Worm (Caenorhabditis elegans) whole organism, early embryonic: ENCODE measurements around the gene gnrr-5.

ENCODE experiments used
- aly-1 ChIP-seq: sonication (generic microtip); optimal IDR thresholded peaks from 2 replicates; lab custom pipeline; 2016; ENCODE audit warnings: missing genetic modification characterization, missing compliant biosample characterization
- ama-1 ChIP-seq: fragments of 150-350 bp; optimal IDR thresholded peaks from 2 replicates; lab custom pipeline; 2014
- ets-7 ChIP-seq: sonication (generic microtip); optimal IDR thresholded peaks from 2 replicates; lab custom pipeline; 2016; ENCODE audit warnings: missing genotype, missing genetic modification characterization, missing compliant biosample characterization
- flt-1 ChIP-seq: fragments of 200-800 bp; sonication (Bioruptor generic); IDR thresholded peaks from 2 replicates; pipeline ENCODE4 v1.3.6; 2022; ENCODE audit warnings: missing genetic modification characterization, missing compliant biosample characterization
- hmg-4 ChIP-seq: fragments of 200-800 bp; sonication (Bioruptor generic); optimal IDR thresholded peaks from 2 replicates; lab custom pipeline; 2018; ENCODE audit warnings: mild to moderate bottlenecking, missing genetic modification characterization, missing compliant biosample characterization
- pes-1 ChIP-seq: fragments of 200-800 bp; sonication (Bioruptor generic); IDR thresholded peaks from 2 replicates; pipeline ENCODE4 v1.3.6; 2022; ENCODE audit warnings: missing genetic modification reagents, missing genetic modification characterization, missing compliant biosample characterization
- scrt-1 ChIP-seq: fragments of 200-800 bp; sonication (Bioruptor generic); IDR thresholded peaks from 2 replicates; pipeline ENCODE4 v1.3.6; 2022; ENCODE audit warnings: missing genetic modification characterization, missing compliant biosample characterization
- sea-1 ChIP-seq: fragments of 200-800 bp; sonication (Bioruptor generic); conservative IDR thresholded peaks from 2 replicates; pipeline ENCODE4 v1.3.6; 2022; ENCODE audit warnings: missing genetic modification characterization, missing compliant biosample characterization

DNA sequence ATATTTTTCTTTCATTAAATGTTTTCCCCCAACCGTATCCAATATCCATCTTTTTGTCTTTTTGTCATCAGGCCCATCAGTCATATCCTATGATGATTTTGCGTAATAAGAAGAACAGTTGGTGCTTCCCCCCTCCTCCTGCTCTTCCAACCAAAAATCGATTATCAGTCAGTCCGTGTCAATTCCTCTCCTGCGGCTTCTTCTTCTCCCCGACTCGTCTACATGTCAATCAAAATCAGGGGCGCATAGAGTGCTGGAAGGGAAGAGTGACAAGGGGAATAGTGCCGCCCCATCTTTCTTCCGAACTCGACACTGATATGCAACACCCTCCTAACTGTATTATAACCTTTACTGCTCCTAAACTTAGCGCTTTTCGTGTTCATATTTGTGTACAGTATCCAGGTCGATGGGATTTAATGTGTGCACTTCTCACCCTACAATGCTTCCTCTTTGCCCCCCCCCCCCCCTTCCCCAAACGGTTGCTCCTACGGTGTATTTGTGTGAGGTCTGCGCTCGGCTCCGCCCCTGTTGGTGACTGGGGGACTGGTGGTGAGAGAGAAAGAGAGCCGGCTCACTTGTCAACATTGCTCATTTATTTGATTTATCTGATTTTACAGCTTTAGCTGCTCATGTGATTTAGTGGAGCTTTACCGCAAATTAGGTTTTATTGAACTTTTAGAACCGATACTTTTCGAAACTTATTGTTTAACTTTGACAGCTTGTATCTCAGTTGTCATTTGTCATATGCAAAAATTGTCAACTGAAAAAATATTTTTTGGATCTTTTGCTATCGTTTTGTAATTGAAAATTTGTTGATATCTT lies 37.0 kb upstream of the gnrr-5 start:
- no peak for TF ChIP-seq ets-7
- no peak for TF ChIP-seq sea-1 (GFP tag; lab: Robert Waterston, UW)
- TF ChIP-seq scrt-1, result no peak
- no peak for TF ChIP-seq flt-1 (GFP tag; lab: Robert Waterston, UW)
- no peak for TF ChIP-seq ama-1 (lab: Kevin White, UChicago)
- TF ChIP-seq aly-1, result no peak
- TF ChIP-seq pes-1, result 0 out of 2 replicates have a peak, but pooled peaks have one; percentile 4
- peak; percentile 65 for TF ChIP-seq hmg-4 (GFP tag; lab: Kevin White, UChicago)
